Worm (Caenorhabditis elegans): ENCODE results near the gene cdk-12.

cdk-12 gene

ce11 chrIII:4332543-4333042, at the start of gene cdk-12:
TSS of gene cdk-12 (plus strand) at chrIII:4332992.
- peak; percentile 11 for TF ChIP-seq F13C5.2 (tag; optimal IDR thresholded peaks at IDR 0.05)
- TF ChIP-seq aly-1 (tag; optimal IDR thresholded peaks at IDR 0.05): no peak
- TF ChIP-seq hmg-4 (GFP tag; optimal IDR thresholded peaks at IDR 0.05): no peak
- no peak for TF ChIP-seq ceh-13 (GFP tag; optimal IDR thresholded peaks at IDR 0.05)
- no peak for TF ChIP-seq B0310.2 (tag; optimal IDR thresholded peaks at IDR 0.05)

- TF ChIP-seq scrt-1 (GFP tag; IDR thresholded peaks at IDR 0.05): no peak
- no peak for TF ChIP-seq ets-7 (tag; optimal IDR thresholded peaks at IDR 0.05)
- TF ChIP-seq ama-1 (optimal IDR thresholded peaks at IDR 0.05): no peak
- no peak for TF ChIP-seq sea-1 (GFP tag; conservative IDR thresholded peaks at IDR 0.05)
- TF ChIP-seq ceh-13 (GFP tag; optimal IDR thresholded peaks at IDR 0.05): no peak
- no peak for TF ChIP-seq aly-1 (tag; optimal IDR thresholded peaks at IDR 0.05)
Observed at ce11 chrIII:4283175-4283574, 49.6 kb upstream of the cdk-12 start.

ce11 chrIII:4284732-4285165, 48.0 kb upstream of the cdk-12 start:
- TF ChIP-seq F13C5.2 (tag; optimal IDR thresholded peaks at IDR 0.05): no peak
- TF ChIP-seq scrt-1 (GFP tag; IDR thresholded peaks at IDR 0.05): no peak
- no peak for TF ChIP-seq ets-7 (tag; optimal IDR thresholded peaks at IDR 0.05)
- TF ChIP-seq ama-1 (optimal IDR thresholded peaks at IDR 0.05): no peak
- TF ChIP-seq aly-1 (tag; optimal IDR thresholded peaks at IDR 0.05): no peak
- no peak for TF ChIP-seq B0310.2 (tag; optimal IDR thresholded peaks at IDR 0.05)
- no peak for TF ChIP-seq hmbx-1 (tag; optimal IDR thresholded peaks at IDR 0.05)
- no peak for TF ChIP-seq tra-4 (tag; optimal IDR thresholded peaks at IDR 0.05)
- no peak for TF ChIP-seq tbx-11 (GFP tag; IDR thresholded peaks at IDR 0.05)
- TF ChIP-seq hmg-4 (GFP tag; optimal IDR thresholded peaks at IDR 0.05): no peak
- no peak for TF ChIP-seq ceh-36 (tag; optimal IDR thresholded peaks at IDR 0.05)
- no peak for TF ChIP-seq tbx-37 (GFP tag; conservative IDR thresholded peaks at IDR 0.05)

ce11 chrIII:4287379-4287778, 45.4 kb upstream of the cdk-12 start, which contains the start of gene R10E4.3:
TSS of gene R10E4.3 (minus strand) at chrIII:4287479.
- TF ChIP-seq hmg-4 (GFP tag; optimal IDR thresholded peaks at IDR 0.05) (no peak), F13C5.2 (tag; optimal IDR thresholded peaks at IDR 0.05) (no peak), ceh-36 (tag; optimal IDR thresholded peaks at IDR 0.05) (no peak), tra-4 (tag; optimal IDR thresholded peaks at IDR 0.05) (no peak), scrt-1 (GFP tag; IDR thresholded peaks at IDR 0.05) (no peak)

ce11 chrIII:4289952-4290351, 42.8 kb upstream of the cdk-12 start:
- no peak for TF ChIP-seq hmg-4 (GFP tag; optimal IDR thresholded peaks at IDR 0.05)
- TF ChIP-seq F13C5.2 (tag; optimal IDR thresholded peaks at IDR 0.05): no peak
- TF ChIP-seq tra-4 (tag; optimal IDR thresholded peaks at IDR 0.05): no peak
- no peak for TF ChIP-seq hnd-1 (tag; optimal IDR thresholded peaks at IDR 0.05)
- TF ChIP-seq ama-1 (optimal IDR thresholded peaks at IDR 0.05): no peak
- TF ChIP-seq tbx-37 (GFP tag; conservative IDR thresholded peaks at IDR 0.05): no peak
- TF ChIP-seq scrt-1 (GFP tag; IDR thresholded peaks at IDR 0.05): no peak
- no peak for TF ChIP-seq ceh-36 (tag; optimal IDR thresholded peaks at IDR 0.05)

- no peak for TF ChIP-seq tbx-37 (GFP tag; conservative IDR thresholded peaks at IDR 0.05)
- no peak for TF ChIP-seq scrt-1 (GFP tag; IDR thresholded peaks at IDR 0.05)
- TF ChIP-seq ceh-36 (tag; optimal IDR thresholded peaks at IDR 0.05): no peak
- no peak for TF ChIP-seq hmg-4 (GFP tag; optimal IDR thresholded peaks at IDR 0.05)
Observed at ce11 chrIII:4291216-4291691, 41.5 kb upstream of the cdk-12 start, which contains the start of gene mcm-5. TSS of gene mcm-5 (minus strand) at chrIII:4291266.

ce11 chrIII:4293108-4293507, 39.7 kb upstream of the cdk-12 start, which contains the start of gene R10E4.6:
TSS of gene R10E4.6 (plus strand) at chrIII:4293408.
- TF ChIP-seq ceh-13 (GFP tag; optimal IDR thresholded peaks at IDR 0.05): no peak
- TF ChIP-seq hmbx-1 (tag; optimal IDR thresholded peaks at IDR 0.05): no peak
- no peak for TF ChIP-seq hmg-4 (GFP tag; optimal IDR thresholded peaks at IDR 0.05)
- TF ChIP-seq scrt-1 (GFP tag; IDR thresholded peaks at IDR 0.05): no peak
- no peak for TF ChIP-seq F13C5.2 (tag; optimal IDR thresholded peaks at IDR 0.05)
- no peak for TF ChIP-seq ama-1 (optimal IDR thresholded peaks at IDR 0.05)
- no peak for TF ChIP-seq ets-7 (tag; optimal IDR thresholded peaks at IDR 0.05)
- no peak for TF ChIP-seq aly-1 (tag; optimal IDR thresholded peaks at IDR 0.05)
- TF ChIP-seq pes-1 (GFP tag; IDR thresholded peaks at IDR 0.05): no peak
- no peak for TF ChIP-seq flt-1 (GFP tag; IDR thresholded peaks at IDR 0.05)
- no peak for TF ChIP-seq hnd-1 (tag; optimal IDR thresholded peaks at IDR 0.05)

ce11 chrIII:4294153-4294862, 38.5 kb upstream of the cdk-12 start, which contains the start of the genes nth-1 and R10E4.7:
TSS of gene nth-1 (minus strand) at chrIII:4294253.
TSS of gene R10E4.7 (plus strand) at chrIII:4294812.
- no peak for TF ChIP-seq aly-1 (tag; optimal IDR thresholded peaks at IDR 0.05)
- no peak for TF ChIP-seq hmbx-1 (tag; optimal IDR thresholded peaks at IDR 0.05)
- no peak for TF ChIP-seq ceh-13 (GFP tag; optimal IDR thresholded peaks at IDR 0.05)
- no peak for TF ChIP-seq F13C5.2 (tag; optimal IDR thresholded peaks at IDR 0.05)
- TF ChIP-seq tbx-37 (GFP tag; conservative IDR thresholded peaks at IDR 0.05): no peak
- TF ChIP-seq pes-1 (GFP tag; IDR thresholded peaks at IDR 0.05): no peak
- no peak for TF ChIP-seq flt-1 (GFP tag; IDR thresholded peaks at IDR 0.05)
- TF ChIP-seq hmg-4 (GFP tag; optimal IDR thresholded peaks at IDR 0.05): no peak
- no peak for TF ChIP-seq ets-7 (tag; optimal IDR thresholded peaks at IDR 0.05)
- TF ChIP-seq hnd-1 (tag; optimal IDR thresholded peaks at IDR 0.05): no peak
- no peak for TF ChIP-seq ceh-36 (tag; optimal IDR thresholded peaks at IDR 0.05)
- no peak for TF ChIP-seq tbx-11 (GFP tag; IDR thresholded peaks at IDR 0.05)

Measured in whole organism, early embryonic.